Worm (Caenorhabditis elegans): ENCODE data around the gene C47G2.3.

DNA sequence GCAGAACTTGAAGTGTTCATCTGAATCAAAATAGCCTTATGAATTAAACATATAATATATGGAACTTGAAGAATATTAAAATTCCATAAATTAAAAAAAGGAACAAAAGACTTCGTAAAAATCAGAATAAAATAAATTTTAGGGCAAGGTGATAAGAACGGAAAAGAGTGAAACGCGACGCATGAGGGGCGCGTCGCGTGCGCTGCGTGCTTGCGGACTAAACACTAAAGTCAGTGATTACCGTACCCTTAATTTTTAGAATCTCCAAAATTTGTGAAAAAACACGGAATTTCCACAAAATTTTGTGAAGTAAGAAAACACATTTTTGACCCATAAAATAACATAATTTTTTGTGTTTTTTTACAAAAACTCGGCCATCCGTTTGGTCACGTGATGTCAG lies 28.8 kb downstream of the C47G2.3 start, which contains the start of gene T05B9.1:
- TF ChIP-seq unc-120 (tag; optimal IDR thresholded peaks at IDR 0.05; ENCODE audit: poor library complexity, severe bottlenecking): no peak
- TF ChIP-seq lin-13 (tag; optimal IDR thresholded peaks at IDR 0.05): no peak

Measured in whole organism, mixed stage, embryonic.